Worm (Caenorhabditis elegans) whole organism, L4/young adult: ENCODE data around the gene acs-7.

Experiments
- dao-5 ChIP-seq: sonication (generic microtip); optimal IDR thresholded peaks from 2 replicates; lab custom pipeline; 2016; ENCODE audit warnings: missing genotype, missing genetic modification characterization, moderate library complexity, missing compliant biosample characterization
- him-1 ChIP-seq: sonication (generic microtip); optimal IDR thresholded peaks from 2 replicates; lab custom pipeline; 2016; ENCODE audit warnings: missing genotype, missing genetic modification reagents, missing genetic modification characterization, missing compliant biosample characterization

DNA sequence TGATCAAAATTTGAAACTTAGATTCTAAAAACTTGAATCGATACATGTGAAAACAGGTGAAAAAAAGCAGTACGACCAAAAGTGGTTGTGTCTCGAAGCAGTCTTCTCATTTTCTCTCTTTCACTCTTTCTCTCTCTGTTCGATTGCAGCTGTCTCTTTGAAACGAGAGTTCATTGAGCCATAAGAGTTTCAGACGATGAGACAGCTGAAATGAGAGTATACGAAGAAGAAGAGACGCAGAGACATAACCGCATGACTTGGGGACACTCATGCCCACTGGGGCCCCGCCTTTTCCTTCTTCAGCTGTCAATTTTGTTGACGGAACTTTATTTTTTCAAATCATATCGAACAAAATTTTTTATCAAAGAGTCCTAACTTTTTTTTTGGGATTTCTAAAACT lies 17.8 kb upstream of the acs-7 start:
- peak; percentile 53 for TF ChIP-seq him-1 (tag; lab: Kevin White, UChicago)
- no peak for TF ChIP-seq dao-5 (tag; lab: Kevin White, UChicago)
